Fruit fly (Drosophila melanogaster) whole organism, larva: Measurements from ENCODE around the gene CG13801.

ENCODE experiments used
- noc ChIP-seq: fragments of 200-800 bp; sonication (Bioruptor generic); optimal IDR thresholded peaks from 3 replicates; lab custom pipeline; 2019; ENCODE audit warnings: missing biosample characterization, mild to moderate bottlenecking, missing genetic modification characterization, moderate library complexity

The CG13801 gene

dm6 chr3L:2360257-2360656 lies at the start of gene CG13801:
CG13801 (plus strand) TSS chr3L:2360557.
- no peak for TF ChIP-seq noc (tag; lab: Kevin White, UChicago)

DNA sequence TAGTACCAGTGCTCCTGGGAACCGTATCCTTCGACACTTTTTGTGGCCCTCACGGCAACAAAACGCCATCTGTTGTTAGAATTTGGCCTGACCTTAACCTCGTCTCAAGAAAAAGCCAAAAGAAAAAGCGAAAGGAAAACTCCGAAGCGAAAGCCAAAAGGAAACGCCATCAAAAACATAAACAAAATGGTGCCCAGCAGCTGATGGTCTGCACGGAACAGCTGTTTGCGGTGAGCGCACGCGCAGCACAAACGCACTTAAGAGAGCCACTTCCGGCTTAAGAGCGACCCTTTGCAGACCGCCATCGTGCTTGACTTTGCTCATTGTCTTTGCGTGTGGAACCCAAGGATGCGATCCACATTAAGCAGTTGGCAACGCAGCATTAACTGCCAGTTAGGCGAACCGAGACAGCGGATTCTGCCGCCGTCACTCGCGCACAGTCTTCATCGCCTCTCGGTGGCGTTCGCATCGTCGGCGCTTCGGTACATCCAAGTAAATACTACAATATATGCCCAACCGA lies 38.0 kb upstream of the CG13801 start, which contains the start of gene MsR1:
TSS of gene MsR1 (plus strand) at position 437 of the 520 bp plus-strand sequence.
- TF ChIP-seq noc (tag; lab: Kevin White, UChicago) = no peak

dm6 chr3L:2325276-2325675 lies 35.1 kb upstream of the CG13801 start:
- TF ChIP-seq noc (tag; lab: Kevin White, UChicago) = no peak

- no peak for TF ChIP-seq noc (tag; lab: Kevin White, UChicago)
Measured at dm6 chr3L:2328804-2329203, 31.6 kb upstream of the CG13801 start.

DNA sequence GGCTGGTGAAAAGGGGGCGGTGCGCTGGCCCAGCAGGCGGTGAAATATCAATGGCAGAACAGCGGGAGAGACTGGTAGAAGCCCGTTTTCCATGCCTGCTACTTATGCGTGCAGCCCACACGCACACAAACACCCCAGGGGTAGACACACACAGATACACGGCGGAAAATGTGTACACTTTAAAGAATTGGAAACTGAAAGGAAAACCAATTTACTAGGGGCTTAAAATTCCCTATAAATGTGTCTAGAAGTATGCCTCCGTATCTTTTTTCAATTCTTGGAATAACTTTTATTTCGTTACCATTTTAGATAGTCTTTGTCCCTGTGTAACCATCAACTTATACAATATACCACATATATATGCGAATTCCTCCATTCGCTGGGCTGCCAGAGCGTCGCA lies 28.1 kb upstream of the CG13801 start:
- TF ChIP-seq noc (tag; lab: Kevin White, UChicago) = no peak

dm6 chr3L:2371882-2372281 lies 11.5 kb downstream of the CG13801 start, which contains the start of the genes CG1317 and CG8993:
CG1317 (minus strand) TSS chr3L:2371939.
CG8993 (plus strand) TSS chr3L:2372199.
- peak; percentile 23 for TF ChIP-seq noc (tag; lab: Kevin White, UChicago)

DNA sequence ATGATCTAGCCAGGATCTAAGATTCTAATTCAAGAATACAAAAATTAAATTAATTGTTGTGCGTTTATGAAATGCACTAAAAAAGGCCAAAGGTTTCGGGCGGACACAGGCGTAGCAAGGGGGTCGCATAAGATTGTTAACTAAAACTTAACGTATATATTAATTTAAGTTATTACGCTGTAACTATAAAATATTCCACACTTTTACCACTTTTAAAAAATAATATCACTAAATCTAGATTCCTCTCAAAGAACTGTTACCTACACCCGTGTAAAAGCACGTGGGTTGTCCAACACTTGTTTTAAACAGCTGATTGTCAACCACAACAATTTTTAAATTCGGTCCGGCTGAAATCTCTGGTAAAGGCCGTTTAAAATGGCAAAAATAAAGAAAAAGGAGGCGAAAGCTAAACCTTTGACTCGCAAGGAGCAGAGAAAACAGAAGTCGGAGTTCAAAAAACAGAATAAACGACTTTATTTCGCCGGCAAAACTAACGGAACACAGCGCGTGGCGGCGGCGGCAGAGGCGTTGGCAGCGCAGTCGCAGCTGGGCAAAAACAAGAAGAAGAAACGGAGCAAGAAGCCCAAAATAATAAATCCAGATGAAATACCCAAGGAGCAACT lies 13.2 kb downstream of the CG13801 start, which contains the start of the genes mRpL23 and CG9004:
TSS of gene mRpL23 (minus strand) at position 284 of the 623 bp plus-strand sequence.
TSS of gene CG9004 (plus strand) at position 308 of the 623 bp plus-strand sequence.
- peak; percentile 98 for TF ChIP-seq noc (tag; lab: Kevin White, UChicago)

- no peak for TF ChIP-seq noc (tag; lab: Kevin White, UChicago)
Measured at dm6 chr3L:2377114-2377783, 16.9 kb downstream of the CG13801 start, which contains the start of the genes CG15877 and Svil. CG15877 (minus strand) TSS chr3L:2377556. Svil (plus strand) TSS chr3L:2377655.

DNA sequence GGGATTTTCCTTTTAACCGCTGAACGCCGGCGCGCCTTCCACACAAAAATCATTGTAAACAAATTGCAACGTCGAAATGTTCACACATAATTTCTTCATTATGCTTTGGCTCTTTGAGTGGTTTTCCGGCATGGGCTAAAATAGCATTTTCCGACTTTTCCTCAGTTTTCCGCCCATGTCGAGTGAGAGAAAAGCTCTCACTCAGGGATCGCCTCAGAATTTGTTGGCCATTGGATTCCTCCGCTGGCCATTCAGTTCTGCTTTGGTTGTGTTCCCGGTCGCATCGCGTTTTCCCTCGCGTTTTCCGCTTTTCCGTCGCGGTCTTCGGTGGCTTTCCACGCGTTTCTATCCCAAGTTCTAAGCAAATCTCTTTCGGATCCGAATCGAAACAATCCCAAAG lies 18.2 kb downstream of the CG13801 start:
- no peak for TF ChIP-seq noc (tag; lab: Kevin White, UChicago)

- no peak for TF ChIP-seq noc (tag; lab: Kevin White, UChicago)
Measured at dm6 chr3L:2379472-2379871, 19.1 kb downstream of the CG13801 start.

DNA sequence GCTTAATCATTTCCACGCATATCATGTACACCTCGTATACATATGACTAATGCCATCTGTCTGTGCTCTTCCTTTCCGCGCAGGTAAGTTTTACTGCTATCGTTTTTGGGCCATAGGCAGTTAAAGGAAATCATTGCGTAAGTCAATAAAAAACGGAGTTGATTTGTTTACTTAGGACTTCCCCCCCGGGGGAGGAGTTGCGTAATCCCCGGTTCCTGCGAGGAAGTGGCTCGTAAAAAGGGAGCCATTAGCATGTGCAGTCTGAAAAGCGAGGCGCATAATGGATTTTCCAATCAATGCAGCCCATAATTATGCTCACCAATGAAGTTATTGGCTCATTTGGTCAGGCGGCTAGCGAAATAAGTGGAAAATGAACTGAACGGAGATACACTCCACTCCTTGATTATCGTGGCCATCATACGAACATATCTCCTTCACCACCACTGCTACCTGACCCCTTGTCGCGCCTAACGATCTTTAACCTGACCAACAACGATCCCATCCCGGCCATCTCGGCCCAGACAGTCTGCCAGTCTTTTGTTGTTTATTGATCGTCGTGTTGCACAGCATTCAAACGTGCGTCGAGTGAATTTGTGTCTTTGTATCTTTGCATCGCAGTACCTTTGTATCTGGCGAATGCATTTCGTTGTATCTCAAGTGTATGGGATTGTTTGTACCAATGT lies 25.1 kb downstream of the CG13801 start:
- no peak for TF ChIP-seq noc (tag; lab: Kevin White, UChicago)

DNA sequence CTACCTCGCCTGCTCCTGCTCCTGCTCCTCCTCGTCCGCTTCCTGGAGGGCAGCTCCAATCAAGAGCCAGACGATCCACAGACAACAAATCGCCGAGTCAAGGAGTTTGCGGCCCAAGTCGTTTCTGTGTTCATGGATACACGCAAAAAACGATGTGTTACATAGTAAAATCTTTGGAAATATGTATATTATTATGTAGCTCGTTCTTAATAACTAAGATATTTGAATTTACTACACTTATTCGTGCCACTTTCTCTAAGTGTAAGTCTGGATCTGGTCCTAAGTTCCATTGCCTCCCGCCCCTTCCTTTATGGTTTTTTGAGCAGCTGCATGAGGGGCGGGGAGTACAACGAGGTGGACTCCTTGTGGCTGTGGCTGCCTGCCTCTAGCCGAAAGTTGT lies 26.1 kb downstream of the CG13801 start:
- TF ChIP-seq noc (tag; lab: Kevin White, UChicago) = no peak

DNA sequence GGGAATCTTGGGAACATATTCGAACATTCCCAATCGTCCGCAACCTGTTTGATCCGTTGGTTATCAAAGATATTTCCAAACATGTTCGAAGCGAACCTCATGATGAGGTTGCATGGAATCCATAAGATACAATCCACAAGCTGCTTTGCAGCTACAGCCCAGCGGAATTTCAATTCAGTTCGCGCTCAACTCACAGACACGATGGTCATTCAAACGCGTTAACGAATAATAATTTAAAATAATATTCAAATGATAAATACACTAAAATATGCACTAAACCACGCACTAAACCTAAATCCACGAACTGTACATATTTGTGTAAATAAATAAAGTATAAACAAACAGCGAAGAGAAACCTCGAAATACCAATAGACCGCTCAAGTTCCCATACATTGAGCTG lies 27.5 kb downstream of the CG13801 start:
- TF ChIP-seq noc (tag; lab: Kevin White, UChicago) = no peak

- no peak for TF ChIP-seq noc (tag; lab: Kevin White, UChicago)
Measured at dm6 chr3L:2388683-2389315, 28.4 kb downstream of the CG13801 start, which contains the start of gene Mzt1. Mzt1 (plus strand) TSS chr3L:2389265.

dm6 chr3L:2390889-2391288 lies 30.5 kb downstream of the CG13801 start, which contains the start of the genes CG32298 and CG32299:
CG32298 (minus strand) TSS chr3L:2390989.
CG32299 (minus strand) TSS chr3L:2390989.
- TF ChIP-seq noc (tag; lab: Kevin White, UChicago) = no peak
